Worm (Caenorhabditis elegans): ENCODE data around the gene C49F5.3.

Gene C49F5.3

ce11 chrX:11934933-11935332 lies 48.5 kb downstream of the C49F5.3 start (continued):
- TF ChIP-seq ceh-88 (GFP tag; IDR thresholded peaks at IDR 0.05) (peak; percentile 49; the same call in 1 of the 2 replicates), nhr-90 (tag; optimal IDR thresholded peaks at IDR 0.05; ENCODE audit: poor library complexity) (peak; percentile 57), fos-1 (tag; optimal IDR thresholded peaks at IDR 0.05) (peak; percentile 10), ceh-63 (GFP tag; optimal IDR thresholded peaks at IDR 0.05) (no peak), pax-3 (tag; optimal IDR thresholded peaks at IDR 0.05) (no peak), nhr-20 (tag; optimal IDR thresholded peaks at IDR 0.05) (peak; percentile 63), rnt-1 (tag; optimal IDR thresholded peaks at IDR 0.05) (peak; percentile 67), ztf-4 (tag; optimal IDR thresholded peaks at IDR 0.05) (no peak), mep-1 (tag; optimal IDR thresholded peaks at IDR 0.05) (peak; percentile 27), hlh-4 (tag; optimal IDR thresholded peaks at IDR 0.05) (no peak), fkh-4 (tag; optimal IDR thresholded peaks at IDR 0.05; ENCODE audit: borderline replicate concordance) (no peak), nhr-84 (tag; optimal IDR thresholded peaks at IDR 0.05) (no peak), jun-1 (tag; optimal IDR thresholded peaks at IDR 0.05) (peak; percentile 43), pag-3 (tag; optimal IDR thresholded peaks at IDR 0.05; ENCODE audit: borderline replicate concordance, insufficient read depth) (no peak), vab-15 (tag; optimal IDR thresholded peaks at IDR 0.05) (no peak), tlp-1 (tag; optimal IDR thresholded peaks at IDR 0.05) (no peak), ces-1 (GFP tag; optimal IDR thresholded peaks at IDR 0.05) (no peak), hpl-2 (GFP tag; optimal IDR thresholded peaks at IDR 0.05) (no peak), ztf-11 (tag; optimal IDR thresholded peaks at IDR 0.05) (no peak), swsn-7 (tag; optimal IDR thresholded peaks at IDR 0.05) (peak; percentile 52), snu-23 (GFP tag; optimal IDR thresholded peaks at IDR 0.05) (peak; percentile 79), mef-2 (tag; optimal IDR thresholded peaks at IDR 0.05) (no peak), isw-1 (GFP tag; IDR thresholded peaks at IDR 0.05) (no peak), unc-130 (tag; optimal IDR thresholded peaks at IDR 0.05) (peak; percentile 23), nhr-71 (tag; optimal IDR thresholded peaks at IDR 0.05) (peak; percentile 63), unc-30 (tag; optimal IDR thresholded peaks at IDR 0.05) (no peak), lin-14 (GFP tag; optimal IDR thresholded peaks at IDR 0.05) (peak; percentile 51), C04F5.9 (tag; optimal IDR thresholded peaks at IDR 0.05) (no peak), xbp-1 (tag; optimal IDR thresholded peaks at IDR 0.05) (peak; percentile 49), elt-2 (tag; optimal IDR thresholded peaks at IDR 0.05) (peak; percentile 18), nhr-47 (tag; optimal IDR thresholded peaks at IDR 0.05) (peak; percentile 78), irx-1 (tag; optimal IDR thresholded peaks at IDR 0.05) (no peak), sup-37 (GFP tag; optimal IDR thresholded peaks at IDR 0.05) (no peak), snpc-4 (tag; optimal IDR thresholded peaks at IDR 0.05) (peak; percentile 13), elt-3 (tag; optimal IDR thresholded peaks at IDR 0.05) (peak in 1 of 6 experiments; percentile 23), lin-39 (tag; optimal IDR thresholded peaks at IDR 0.05) (peak; percentile 0), lir-3 (tag; optimal IDR thresholded peaks at IDR 0.05; ENCODE audit: poor library complexity) (peak; percentile 33), ceh-82 (tag; optimal IDR thresholded peaks at IDR 0.05) (peak; percentile 58 to 69 (median 63)), unc-86 (tag; optimal IDR thresholded peaks at IDR 0.05) (peak; percentile 36), hlh-17 (GFP tag; optimal IDR thresholded peaks at IDR 0.05; ENCODE audit: borderline replicate concordance) (no peak), nhr-28 (tag; optimal IDR thresholded peaks at IDR 0.05) (no peak), pqm-1 (tag; optimal IDR thresholded peaks at IDR 0.05) (no peak), lsy-2 (tag; optimal IDR thresholded peaks at IDR 0.05) (peak in 1 of 2 experiments; percentile 17), blmp-1 (tag; optimal IDR thresholded peaks at IDR 0.05) (no peak), mdl-1 (tag; optimal IDR thresholded peaks at IDR 0.05) (peak in 1 of 2 experiments; percentile 21), alr-1 (tag; optimal IDR thresholded peaks at IDR 0.05; ENCODE audit: borderline replicate concordance) (no peak), nhr-77 (tag; optimal IDR thresholded peaks at IDR 0.05) (peak; percentile 43), C34B4.2 (tag; optimal IDR thresholded peaks at IDR 0.05) (no peak), F16B12.6 (tag; optimal IDR thresholded peaks at IDR 0.05) (no peak), dpl-1 (GFP tag; optimal IDR thresholded peaks at IDR 0.05) (no peak), tbx-2 (tag; optimal IDR thresholded peaks at IDR 0.05) (peak; percentile 43), nhr-12 (tag; optimal IDR thresholded peaks at IDR 0.05) (no peak)

Measured in whole organism, L1 larva.